Fruit fly (Drosophila melanogaster) whole organism, embryonic: ENCODE results near the gene CG17982.

ENCODE experiments used
- Bdp1 ChIP-seq: fragments of 200-800 bp; sonication (Bioruptor generic); optimal IDR thresholded peaks from 3 replicates; lab custom pipeline; 2016; ENCODE audit warnings: missing biosample characterization, missing genetic modification characterization
- BtbVII ChIP-seq: fragments of 200-800 bp; sonication (Bioruptor generic); optimal IDR thresholded peaks from 3 replicates; lab custom pipeline; 2017; ENCODE audit warnings: missing biosample characterization, mild to moderate bottlenecking, missing genetic modification characterization
- CG10209 ChIP-seq: fragments of 200-800 bp; sonication (Bioruptor generic); optimal IDR thresholded peaks from 3 replicates; lab custom pipeline; 2017; ENCODE audit warnings: missing biosample characterization, mild to moderate bottlenecking, missing genetic modification characterization, missing genetic modification reagents
- CG10274 ChIP-seq: fragments of 200-800 bp; sonication (Bioruptor generic); optimal IDR thresholded peaks from 3 replicates; lab custom pipeline; 2017; ENCODE audit warnings: missing biosample characterization, mild to moderate bottlenecking, missing genetic modification characterization
- CG10321 ChIP-seq: fragments of 200-800 bp; sonication (Bioruptor generic); IDR thresholded peaks from 2 replicates; pipeline ENCODE4 v1.3.6; 2022; ENCODE audit warnings: missing biosample characterization, missing genetic modification characterization
- CG1233 ChIP-seq: fragments of 200-800 bp; sonication (Bioruptor generic); optimal IDR thresholded peaks from 4 replicates; lab custom pipeline; 2018; ENCODE audit warnings: missing biosample characterization, mild to moderate bottlenecking, missing genetic modification characterization
- CG12769 ChIP-seq: fragments of 200-800 bp; sonication (Bioruptor generic); optimal IDR thresholded peaks from 2 replicates; lab custom pipeline; 2019; ENCODE audit warnings: missing biosample characterization, mild to moderate bottlenecking, missing genetic modification characterization, moderate library complexity
- CG13424 ChIP-seq: fragments of 200-800 bp; sonication (Bioruptor generic); optimal IDR thresholded peaks from 2 replicates; lab custom pipeline; 2019; ENCODE audit warnings: missing biosample characterization, mild to moderate bottlenecking, missing genetic modification characterization, moderate library complexity
- CG1602 ChIP-seq: fragments of 200-800 bp; sonication (Bioruptor generic); optimal IDR thresholded peaks from 3 replicates; lab custom pipeline; 2016; ENCODE audit warnings: missing biosample characterization, missing genetic modification characterization
- CG16813 ChIP-seq: fragments of 200-800 bp; sonication (Bioruptor generic); IDR thresholded peaks from 3 replicates; pipeline ENCODE4 v1.3.6; 2022; ENCODE audit warnings: missing biosample characterization, missing genetic modification characterization; ENCODE audit not compliant: partially characterized antibody
- CG17359 ChIP-seq: fragments of 200-800 bp; sonication (Bioruptor generic); optimal IDR thresholded peaks from 3 replicates; lab custom pipeline; 2018; ENCODE audit warnings: missing biosample characterization, mild to moderate bottlenecking, missing genetic modification characterization, moderate library complexity
- CG17802 ChIP-seq: fragments of 200-800 bp; sonication (Bioruptor generic); optimal IDR thresholded peaks from 2 replicates; lab custom pipeline; 2018; ENCODE audit warnings: missing biosample characterization, mild to moderate bottlenecking, missing genetic modification characterization, moderate library complexity
- CG31224 ChIP-seq: fragments of 200-800 bp; sonication (Bioruptor generic); IDR thresholded peaks from 2 replicates; pipeline ENCODE4 v1.3.6; 2022; ENCODE audit warnings: missing biosample characterization, missing genetic modification characterization
- CG31365 ChIP-seq: fragments of 200-800 bp; sonication (Bioruptor generic); optimal IDR thresholded peaks from 2 replicates; lab custom pipeline; 2018; ENCODE audit warnings: missing biosample characterization, mild to moderate bottlenecking, missing genetic modification characterization
- CG4404 ChIP-seq: fragments of 200-800 bp; sonication (Bioruptor generic); IDR thresholded peaks from 2 replicates; pipeline ENCODE4 v1.3.6; 2022; ENCODE audit warnings: missing biosample characterization, missing genetic modification characterization
- CG4730 ChIP-seq: fragments of 200-800 bp; sonication (Bioruptor generic); IDR thresholded peaks from 2 replicates; pipeline ENCODE4 v1.3.6; 2022; ENCODE audit warnings: missing biosample characterization, missing genetic modification characterization
- CG6791 ChIP-seq: fragments of 200-800 bp; sonication (Bioruptor generic); IDR thresholded peaks from 3 replicates; pipeline ENCODE4 v1.3.6; 2022; ENCODE audit warnings: missing biosample characterization, missing genetic modification characterization; ENCODE audit not compliant: partially characterized antibody
- CG6813 ChIP-seq: fragments of 200-800 bp; sonication (Bioruptor generic); optimal IDR thresholded peaks from 2 replicates; lab custom pipeline; 2017; ENCODE audit warnings: missing biosample characterization, missing genetic modification characterization, mild to moderate bottlenecking, moderate library complexity, missing genetic modification reagents
- CG7556 ChIP-seq: fragments of 200-800 bp; sonication (Bioruptor generic); optimal IDR thresholded peaks from 2 replicates; lab custom pipeline; 2017; ENCODE audit warnings: missing biosample characterization, mild to moderate bottlenecking, missing genetic modification characterization
- D ChIP-seq, 2 experiments: fragments of 200-800 bp in 1 of 2; fragments of >200 bp in 1 of 2; sonication (Bioruptor generic) in 1 of 2; optimal IDR thresholded peaks; 2 replicates in 1 of 2; 3 replicates in 1 of 2; lab custom pipeline; 2017; ENCODE audit warnings: mild to moderate bottlenecking in 1 of 2, missing biosample characterization in 1 of 2, missing genetic modification characterization in 1 of 2, missing genetic modification reagents in 1 of 2
- Deaf1 ChIP-seq: fragments of 200-800 bp; optimal IDR thresholded peaks from 3 replicates; lab custom pipeline; 2019; ENCODE audit warnings: missing biosample characterization, mild to moderate bottlenecking, missing genetic modification characterization, moderate library complexity
- Doc2 ChIP-seq: fragments of 200-800 bp; sonication (Bioruptor generic); IDR thresholded peaks from 2 replicates; pipeline ENCODE4 v1.3.6; 2022; ENCODE audit warnings: missing biosample characterization, missing genetic modification characterization
- E2f2 ChIP-seq: fragments of 200-800 bp; sonication (Bioruptor generic); IDR thresholded peaks from 2 replicates; pipeline ENCODE4 v1.3.6; 2022; ENCODE audit warnings: missing biosample characterization, missing genetic modification characterization
- ERR ChIP-seq: fragments of 200-800 bp; sonication (Bioruptor generic); optimal IDR thresholded peaks from 2 replicates; lab custom pipeline; 2016; ENCODE audit warnings: missing biosample characterization, missing genetic modification characterization
- Hr39 ChIP-seq: fragments of >200 bp; optimal IDR thresholded peaks from 2 replicates; lab custom pipeline; 2017
- Hsf ChIP-seq: fragments of 200-800 bp; sonication (Bioruptor generic); optimal IDR thresholded peaks from 3 replicates; lab custom pipeline; 2016; ENCODE audit warnings: missing biosample characterization, missing genetic modification characterization
- Nf-YB ChIP-seq: fragments of 200-800 bp; sonication (Bioruptor generic); optimal IDR thresholded peaks from 3 replicates; lab custom pipeline; 2019; ENCODE audit warnings: missing biosample characterization, mild to moderate bottlenecking, missing genetic modification characterization, moderate library complexity
- Oli ChIP-seq: fragments of 200-800 bp; sonication (Bioruptor generic); optimal IDR thresholded peaks from 2 replicates; lab custom pipeline; 2018; ENCODE audit warnings: missing biosample characterization, mild to moderate bottlenecking, missing genetic modification characterization, moderate library complexity
- Side ChIP-seq: fragments of 200-800 bp; sonication (Bioruptor generic); optimal IDR thresholded peaks from 2 replicates; lab custom pipeline; 2016; ENCODE audit warnings: missing biosample characterization, missing genetic modification characterization
- Usf ChIP-seq: fragments of 200-800 bp; sonication (Bioruptor generic); optimal IDR thresholded peaks from 2 replicates; lab custom pipeline; 2017; ENCODE audit warnings: missing genotype, missing biosample characterization, missing genetic modification characterization
- Xrp1 ChIP-seq: fragments of 200-800 bp; sonication (Bioruptor generic); IDR thresholded peaks from 2 replicates; pipeline ENCODE4 v1.3.6; 2022; ENCODE audit warnings: missing biosample characterization, missing genetic modification characterization
- al ChIP-seq: fragments of 200-800 bp; sonication (Bioruptor generic); IDR thresholded peaks from 2 replicates; pipeline ENCODE4 v1.3.6; 2022; ENCODE audit warnings: missing biosample characterization, missing genetic modification characterization
- ato ChIP-seq: fragments of 200-800 bp; sonication (Bioruptor generic); IDR thresholded peaks from 2 replicates; pipeline ENCODE4 v1.3.6; 2022; ENCODE audit warnings: missing biosample characterization, missing genetic modification characterization; ENCODE audit not compliant: partially characterized antibody
- az2 ChIP-seq: fragments of 200-800 bp; sonication (Bioruptor generic); optimal IDR thresholded peaks from 3 replicates; lab custom pipeline; 2016; ENCODE audit warnings: missing biosample characterization, missing genetic modification characterization
- crp ChIP-seq, 2 experiments: fragments of 200-800 bp; sonication (Bioruptor generic); optimal IDR thresholded peaks; 2 replicates in 1 of 2; 3 replicates in 1 of 2; lab custom pipeline; 2017; ENCODE audit warnings: missing biosample characterization in 2 of 2, missing genetic modification characterization in 2 of 2, mild to moderate bottlenecking in 1 of 2, moderate library complexity in 1 of 2
- esg ChIP-seq: fragments of 200-800 bp; sonication (Bioruptor generic); conservative IDR thresholded peaks from 2 replicates; pipeline ENCODE4 v1.3.6; 2022; ENCODE audit warnings: missing biosample characterization, missing genetic modification characterization
- fu2 ChIP-seq: fragments of 200-800 bp; sonication (Bioruptor generic); optimal IDR thresholded peaks from 2 replicates; lab custom pipeline; 2016; ENCODE audit warnings: missing biosample characterization, missing genetic modification characterization
- hbn ChIP-seq: fragments of 200-800 bp; sonication (Bioruptor generic); IDR thresholded peaks from 2 replicates; pipeline ENCODE4 v1.3.6; 2022; ENCODE audit warnings: missing biosample characterization, missing genetic modification characterization; ENCODE audit not compliant: partially characterized antibody
- ind ChIP-seq: fragments of 200-800 bp; sonication (Bioruptor generic); optimal IDR thresholded peaks from 3 replicates; lab custom pipeline; 2016; ENCODE audit warnings: missing biosample characterization, missing genetic modification characterization
- klu ChIP-seq: fragments of 200-800 bp; sonication (Bioruptor generic); IDR thresholded peaks from 2 replicates; pipeline ENCODE4 v1.3.6; 2022; ENCODE audit warnings: missing biosample characterization, missing genetic modification characterization
- lov ChIP-seq, 2 experiments: fragments of 200-800 bp in 1 of 2; fragments of >200 bp in 1 of 2; sonication (Bioruptor generic) in 1 of 2; IDR thresholded peaks in 1 of 2; optimal IDR thresholded peaks in 1 of 2; 2 replicates in 1 of 2; 3 replicates in 1 of 2; pipeline versions ENCODE4 v1.3.6 to Lab custom; 2017 to 2022; ENCODE audit warnings: missing biosample characterization in 1 of 2, missing genetic modification characterization in 1 of 2
- odd ChIP-seq: fragments of 200-800 bp; sonication (Bioruptor generic); optimal IDR thresholded peaks from 2 replicates; lab custom pipeline; 2017; ENCODE audit warnings: missing biosample characterization, mild to moderate bottlenecking, missing genetic modification characterization
- onecut ChIP-seq: fragments of 200-800 bp; sonication (Bioruptor generic); IDR thresholded peaks from 2 replicates; pipeline ENCODE4 v1.3.6; 2022; ENCODE audit warnings: missing biosample characterization, missing genetic modification characterization
- pita ChIP-seq: fragments of 200-800 bp; sonication (Bioruptor generic); optimal IDR thresholded peaks from 2 replicates; lab custom pipeline; 2017; ENCODE audit warnings: missing biosample characterization, mild to moderate bottlenecking, missing genetic modification characterization
- psq ChIP-seq: fragments of 200-800 bp; sonication (Bioruptor generic); optimal IDR thresholded peaks from 2 replicates; lab custom pipeline; 2017; ENCODE audit warnings: missing biosample characterization, missing genetic modification characterization
- schlank ChIP-seq: fragments of 200-800 bp; sonication (Bioruptor generic); optimal IDR thresholded peaks from 2 replicates; lab custom pipeline; 2018; ENCODE audit warnings: missing biosample characterization, mild to moderate bottlenecking, missing genetic modification characterization
- stc ChIP-seq: fragments of 200-800 bp; sonication (Bioruptor generic); IDR thresholded peaks from 2 replicates; pipeline ENCODE4 v1.3.6; 2022; ENCODE audit warnings: missing biosample characterization, missing genetic modification characterization
- zfh1 ChIP-seq: fragments of 200-800 bp; sonication (Bioruptor generic); IDR thresholded peaks from 3 replicates; pipeline ENCODE4 v1.3.6; 2022; ENCODE audit warnings: missing biosample characterization, missing genetic modification characterization

Gene CG17982

dm6 chrX:8114476-8115342 lies 28.9 kb downstream of the CG17982 start (continued):
- TF ChIP-seq CG7556: peak; percentile 74
- TF ChIP-seq CG17802 (tag; lab: Kevin White, UChicago): no peak
- peak; percentile 57 for TF ChIP-seq al (GFP tag; lab: Robert Waterston, UW)
- no peak for TF ChIP-seq Doc2
- TF ChIP-seq onecut (GFP tag; lab: Robert Waterston, UW): no peak
- TF ChIP-seq BtbVII: peak; percentile 79
- TF ChIP-seq ato (GFP tag; lab: Robert Waterston, UW): no peak
- TF ChIP-seq stc (GFP tag; lab: Robert Waterston, UW): peak; percentile 67
- TF ChIP-seq esg (GFP tag; lab: Robert Waterston, UW): peak; percentile 64
- TF ChIP-seq psq (GFP tag; lab: Kevin White, UChicago): no peak
- TF ChIP-seq az2 (GFP tag; lab: Kevin White, UChicago): peak; percentile 28
- TF ChIP-seq CG1233 (GFP tag; lab: Kevin White, UChicago): peak; percentile 49
- no peak for TF ChIP-seq CG4730 (GFP tag; lab: Robert Waterston, UW)
- peak; percentile 34 for TF ChIP-seq CG12769
- peak; percentile 77 for TF ChIP-seq CG13424 (tag; lab: Kevin White, UChicago)
- no peak for TF ChIP-seq CG4404 (GFP tag; lab: Robert Waterston, UW)
- no peak for TF ChIP-seq hbn (GFP tag; lab: Robert Waterston, UW)
- TF ChIP-seq CG17359 (tag; lab: Kevin White, UChicago): peak; percentile 62
- no peak for TF ChIP-seq lov (optimal IDR thresholded peaks at IDR 0.05; lab: Kevin White, UChicago)
- no peak for TF ChIP-seq lov (GFP tag; IDR thresholded peaks at IDR 0.05; lab: Robert Waterston, UW)
- peak; percentile 38; the same call in 1 of the 2 replicates for TF ChIP-seq E2f2 (GFP tag; lab: Robert Waterston, UW)
- peak; percentile 58; the same call in 1 of the 2 replicates for TF ChIP-seq Xrp1
- TF ChIP-seq fu2 (GFP tag; lab: Kevin White, UChicago): peak; percentile 33
- TF ChIP-seq CG6813 (GFP tag; lab: Kevin White, UChicago): peak; percentile 48
- TF ChIP-seq Nf-YB (GFP tag; lab: Kevin White, UChicago): no peak
- peak; percentile 24 for TF ChIP-seq CG1602
- no peak for TF ChIP-seq ERR (GFP tag; lab: Kevin White, UChicago)
- TF ChIP-seq CG10321 (GFP tag; lab: Robert Waterston, UW): no peak
- peak; percentile 50; the same call in 1 of the 3 replicates for TF ChIP-seq zfh1 (GFP tag; lab: Robert Waterston, UW)
- TF ChIP-seq CG31365 (tag; lab: Kevin White, UChicago): peak; percentile 20
- TF ChIP-seq CG10274 (GFP tag; lab: Kevin White, UChicago): peak; percentile 40
- TF ChIP-seq pita (GFP tag; lab: Kevin White, UChicago): no peak
- peak; percentile 62 for TF ChIP-seq CG31224 (GFP tag; lab: Robert Waterston, UW)
- TF ChIP-seq Side: peak; percentile 18
- peak; percentile 66 for TF ChIP-seq odd (GFP tag; lab: Kevin White, UChicago)
- peak; percentile 59 for TF ChIP-seq CG10209
- peak; percentile 69 for TF ChIP-seq schlank (tag; lab: Kevin White, UChicago)
- peak; percentile 71 for TF ChIP-seq Oli (tag; lab: Kevin White, UChicago)
- no peak for TF ChIP-seq CG16813 (GFP tag; lab: Robert Waterston, UW)
- TF ChIP-seq Hsf (GFP tag; lab: Kevin White, UChicago): peak; percentile 71
- peak; percentile 37 for TF ChIP-seq Deaf1
- peak in 1 of 2 experiments; percentile 16 for TF ChIP-seq crp (GFP tag; optimal IDR thresholded peaks at IDR 0.05; lab: Kevin White, UChicago)
- no peak for TF ChIP-seq Hr39 (lab: Kevin White, UChicago)
- TF ChIP-seq CG6791: no peak
- peak; percentile 45 for TF ChIP-seq ind (GFP tag; lab: Kevin White, UChicago)
- TF ChIP-seq klu: no peak
- TF ChIP-seq Usf (GFP tag; lab: Kevin White, UChicago): no peak
- peak; percentile 28 for TF ChIP-seq Bdp1 (GFP tag; lab: Kevin White, UChicago)
- no peak for TF ChIP-seq D (optimal IDR thresholded peaks at IDR 0.05; lab: Kevin White, UChicago)
- peak; percentile 21 for TF ChIP-seq D (GFP tag; optimal IDR thresholded peaks at IDR 0.05; lab: Kevin White, UChicago)
